Worm (Caenorhabditis elegans) whole organism, L1 larva: ENCODE data around the gene dsh-1.

Experiments
- ama-1 ChIP-seq: fragments of 150-350 bp; optimal IDR thresholded peaks from 2 replicates; lab custom pipeline; 2014
- ces-1 ChIP-seq: fragments of 150-350 bp; optimal IDR thresholded peaks from 2 replicates; lab custom pipeline; 2014; ENCODE audit warnings: missing biosample characterization, missing genetic modification reagents, missing genetic modification characterization
- grh-1 ChIP-seq: fragments of 200-800 bp; sonication (Bioruptor generic); IDR thresholded peaks from 2 replicates; pipeline ENCODE4 v1.3.6; 2022; ENCODE audit warnings: missing genetic modification reagents, missing genetic modification characterization, missing compliant biosample characterization
- irx-1 ChIP-seq: sonication (generic microtip); optimal IDR thresholded peaks from 2 replicates; lab custom pipeline; 2016; ENCODE audit warnings: missing genetic modification characterization, missing compliant biosample characterization
- lin-39 ChIP-seq: fragments of 150-350 bp; optimal IDR thresholded peaks from 2 replicates; lab custom pipeline; 2014; ENCODE audit warnings: missing biosample characterization, missing genetic modification reagents, missing genetic modification characterization
- nhr-11 ChIP-seq: fragments of 150-350 bp; optimal IDR thresholded peaks from 2 replicates; lab custom pipeline; 2014; ENCODE audit warnings: missing biosample characterization, missing genetic modification characterization
- nhr-237 ChIP-seq: fragments of 150-350 bp; optimal IDR thresholded peaks from 2 replicates; lab custom pipeline; 2014; ENCODE audit warnings: missing biosample characterization, missing genetic modification characterization
- nhr-76 ChIP-seq: sonication (generic microtip); optimal IDR thresholded peaks from 2 replicates; lab custom pipeline; 2017; ENCODE audit warnings: missing biosample characterization, missing genetic modification characterization
- rnt-1 ChIP-seq: sonication (generic microtip); optimal IDR thresholded peaks from 2 replicates; lab custom pipeline; 2016; ENCODE audit warnings: mild to moderate bottlenecking, missing genetic modification characterization, moderate library complexity, missing compliant biosample characterization
- snpc-4 ChIP-seq: fragments of 150-350 bp; optimal IDR thresholded peaks from 2 replicates; lab custom pipeline; 2014; ENCODE audit warnings: missing biosample characterization, missing genetic modification characterization
- unc-130 ChIP-seq: fragments of 150-350 bp; optimal IDR thresholded peaks from 2 replicates; lab custom pipeline; 2017; ENCODE audit warnings: missing biosample characterization, missing genetic modification characterization, inconsistent platforms
- zag-1 ChIP-seq: fragments of 150-350 bp; optimal IDR thresholded peaks from 2 replicates; lab custom pipeline; 2014; ENCODE audit warnings: missing biosample characterization, missing genetic modification characterization

DNA sequence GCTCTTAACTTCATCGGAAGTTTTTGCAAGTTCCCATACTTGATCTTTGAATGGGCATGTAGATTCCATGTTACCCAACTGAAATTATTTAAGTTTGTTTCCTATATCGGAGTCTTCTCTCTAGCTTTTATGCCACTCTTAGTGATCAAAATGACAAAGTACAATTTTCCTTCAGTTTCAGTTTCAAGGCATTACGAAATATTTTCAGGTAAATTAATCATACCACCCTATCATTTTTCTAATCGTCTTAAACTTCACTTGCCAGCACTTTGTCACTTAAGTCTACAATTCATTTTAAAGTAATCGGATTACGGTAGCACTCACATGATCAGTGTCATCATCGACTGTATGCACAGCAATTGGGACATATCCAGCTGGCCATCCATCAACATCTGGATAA is 9.5 kb upstream of the dsh-1 start:
- TF ChIP-seq grh-1 (GFP tag; lab: Robert Waterston, UW), result no peak
- no peak for TF ChIP-seq nhr-11 (tag; lab: Kevin White, UChicago)
- TF ChIP-seq ama-1 (lab: Kevin White, UChicago), result no peak
- no peak for TF ChIP-seq irx-1
- no peak for TF ChIP-seq zag-1 (tag; lab: Kevin White, UChicago)
- no peak for TF ChIP-seq ces-1 (GFP tag; lab: Kevin White, UChicago)
- TF ChIP-seq unc-130, result no peak
- no peak for TF ChIP-seq rnt-1 (tag; lab: Kevin White, UChicago)
- no peak for TF ChIP-seq snpc-4 (tag; lab: Kevin White, UChicago)
- TF ChIP-seq lin-39 (tag; lab: Kevin White, UChicago), result no peak
- no peak for TF ChIP-seq nhr-76
- no peak for TF ChIP-seq nhr-237 (tag; lab: Kevin White, UChicago)
